Worm (Caenorhabditis elegans) whole organism, early embryonic: Measurements from ENCODE around the gene F54D5.24.

Experiments
- B0310.2 ChIP-seq: sonication (generic microtip); optimal IDR thresholded peaks from 2 replicates; lab custom pipeline; 2016; ENCODE audit warnings: mild to moderate bottlenecking, missing genetic modification characterization, missing compliant biosample characterization
- F13C5.2 ChIP-seq: sonication (generic microtip); optimal IDR thresholded peaks from 2 replicates; lab custom pipeline; 2017; ENCODE audit warnings: mild to moderate bottlenecking, missing genetic modification characterization, inconsistent platforms, missing compliant biosample characterization
- flt-1 ChIP-seq: fragments of 200-800 bp; sonication (Bioruptor generic); IDR thresholded peaks from 2 replicates; pipeline ENCODE4 v1.3.6; 2022; ENCODE audit warnings: missing genetic modification characterization, missing compliant biosample characterization
- hmbx-1 ChIP-seq: sonication (generic microtip); optimal IDR thresholded peaks from 2 replicates; lab custom pipeline; 2016; ENCODE audit warnings: mild to moderate bottlenecking, missing genetic modification characterization, missing compliant biosample characterization
- tbx-37 ChIP-seq: fragments of 200-800 bp; sonication (Bioruptor generic); conservative IDR thresholded peaks from 2 replicates; pipeline ENCODE4 v1.3.6; 2022; ENCODE audit warnings: missing genetic modification reagents, missing genetic modification characterization, missing compliant biosample characterization

ce11 chrII:11599751-11600150 lies 44.0 kb downstream of the F54D5.24 start, which contains the start of gene npp-5:
- TF ChIP-seq flt-1 (GFP tag; lab: Robert Waterston, UW) (no peak), tbx-37 (GFP tag; lab: Robert Waterston, UW) (no peak), hmbx-1 (tag; lab: Kevin White, UChicago) (no peak), B0310.2 (no peak), F13C5.2 (tag; lab: Kevin White, UChicago) (no peak)
